Worm (Caenorhabditis elegans) whole organism, midembryonic: ENCODE measurements around the gene ift-139.

Experiments
- T22C8.4 ChIP-seq: fragments of 200-800 bp; sonication (Bioruptor generic); IDR thresholded peaks from 2 replicates; pipeline ENCODE4 v1.3.6; 2022; ENCODE audit warnings: missing genetic modification characterization, missing compliant biosample characterization
- cog-1 ChIP-seq: sonication (generic microtip); optimal IDR thresholded peaks from 2 replicates; lab custom pipeline; 2016; ENCODE audit warnings: missing genetic modification characterization, missing compliant biosample characterization
- flt-1 ChIP-seq: fragments of 200-800 bp; sonication (Bioruptor generic); IDR thresholded peaks from 2 replicates; pipeline ENCODE4 v1.3.6; 2022; ENCODE audit warnings: missing genetic modification characterization, missing compliant biosample characterization
- klf-2 ChIP-seq: fragments of 200-800 bp; sonication (Bioruptor generic); conservative IDR thresholded peaks from 2 replicates; pipeline ENCODE4 v1.3.6; 2022; ENCODE audit warnings: missing genetic modification reagents, missing genetic modification characterization, missing compliant biosample characterization
- tab-1 ChIP-seq: fragments of 200-800 bp; sonication (Bioruptor generic); IDR thresholded peaks from 2 replicates; pipeline ENCODE4 v1.3.6; 2022; ENCODE audit warnings: missing genetic modification characterization, missing compliant biosample characterization
- ztf-29 ChIP-seq: fragments of 200-800 bp; sonication (Bioruptor generic); IDR thresholded peaks from 2 replicates; pipeline ENCODE4 v1.3.6; 2022; ENCODE audit warnings: missing genetic modification reagents, missing genetic modification characterization, missing compliant biosample characterization

ce11 chrIII:6019512-6020209, 19.6 kb downstream of the ift-139 start, which contains the start of the genes npp-10 and cyk-3:
- TF ChIP-seq ztf-29 (GFP tag; lab: Robert Waterston, UW): no peak
- no peak for TF ChIP-seq klf-2 (GFP tag; lab: Robert Waterston, UW)
- no peak for TF ChIP-seq cog-1 (tag; lab: Kevin White, UChicago)
- TF ChIP-seq flt-1 (GFP tag; lab: Robert Waterston, UW): no peak
- TF ChIP-seq tab-1 (GFP tag; lab: Robert Waterston, UW): no peak
- no peak for TF ChIP-seq T22C8.4 (GFP tag; lab: Robert Waterston, UW)
